Worm (Caenorhabditis elegans) whole organism, young adult: ENCODE results near the gene Y57A10C.8.

Experiments
- B0336.3 ChIP-seq: fragments of 200-800 bp; sonication (Bioruptor generic); IDR thresholded peaks from 2 replicates; pipeline ENCODE4 v1.3.6; 2022; ENCODE audit warnings: missing genetic modification characterization, missing compliant biosample characterization
- C17E4.6 ChIP-seq: fragments of 200-800 bp; sonication (Bioruptor generic); IDR thresholded peaks from 2 replicates; pipeline ENCODE4 v1.3.6; 2022; ENCODE audit warnings: missing genetic modification reagents, missing genetic modification characterization, missing compliant biosample characterization
- D2030.7 ChIP-seq: fragments of 200-800 bp; sonication (Bioruptor generic); IDR thresholded peaks from 2 replicates; pipeline ENCODE4 v1.3.6; 2022; ENCODE audit warnings: missing genetic modification reagents, missing genetic modification characterization, missing compliant biosample characterization
- F22D6.2 ChIP-seq: sonication (generic microtip); optimal IDR thresholded peaks from 2 replicates; lab custom pipeline; 2016; ENCODE audit warnings: mild to moderate bottlenecking, missing genetic modification characterization, missing compliant biosample characterization
- F37B4.10 ChIP-seq: fragments of 200-800 bp; sonication (Bioruptor generic); IDR thresholded peaks from 2 replicates; pipeline ENCODE4 v1.3.6; 2022; ENCODE audit warnings: missing genetic modification characterization, missing compliant biosample characterization
- K12H6.12 ChIP-seq: fragments of 200-800 bp; sonication (Bioruptor generic); optimal IDR thresholded peaks from 2 replicates; lab custom pipeline; 2018; ENCODE audit warnings: mild to moderate bottlenecking, missing genetic modification characterization, missing compliant biosample characterization
- T07F8.4 ChIP-seq: sonication (generic microtip); optimal IDR thresholded peaks from 2 replicates; lab custom pipeline; 2016; ENCODE audit warnings: mild to moderate bottlenecking, missing genetic modification characterization, moderate library complexity, missing compliant biosample characterization
- Y53G8AR.9 ChIP-seq: fragments of 200-800 bp; sonication (Bioruptor generic); conservative IDR thresholded peaks from 2 replicates; pipeline ENCODE4 v1.3.6; 2022; ENCODE audit warnings: missing genetic modification reagents, missing genetic modification characterization, missing compliant biosample characterization
- Y67H2A.10 ChIP-seq: fragments of 200-800 bp; sonication (Bioruptor generic); conservative IDR thresholded peaks from 2 replicates; pipeline ENCODE4 v1.3.6; 2022; ENCODE audit warnings: missing genetic modification reagents, missing genetic modification characterization, missing compliant biosample characterization
- ZK185.1 ChIP-seq: sonication (generic microtip); optimal IDR thresholded peaks from 2 replicates; lab custom pipeline; 2016; ENCODE audit warnings: mild to moderate bottlenecking, missing genetic modification characterization, missing compliant biosample characterization; ENCODE audit not compliant: poor library complexity, severe bottlenecking
- atf-7 ChIP-seq: sonication (generic microtip); optimal IDR thresholded peaks from 2 replicates; lab custom pipeline; 2017; ENCODE audit warnings: mild to moderate bottlenecking, missing genetic modification characterization, missing compliant biosample characterization
- attf-3 ChIP-seq: fragments of 200-800 bp; sonication (Bioruptor generic); conservative IDR thresholded peaks from 2 replicates; pipeline ENCODE4 v1.3.6; 2022; ENCODE audit warnings: missing genetic modification reagents, missing genetic modification characterization, missing compliant biosample characterization
- bed-2 ChIP-seq: fragments of 200-800 bp; sonication (Bioruptor generic); IDR thresholded peaks from 2 replicates; pipeline ENCODE4 v1.3.6; 2022; ENCODE audit warnings: missing genetic modification reagents, missing genetic modification characterization, missing compliant biosample characterization
- cebp-1 ChIP-seq, 2 experiments: fragments of 200-800 bp in 1 of 2; sonication (Bioruptor generic) in 1 of 2; sonication (generic microtip) in 1 of 2; IDR thresholded peaks in 1 of 2; optimal IDR thresholded peaks in 1 of 2; 2 replicates each; pipeline versions ENCODE4 v1.3.6 to Lab custom; 2017 to 2022; ENCODE audit warnings: missing compliant biosample characterization in 2 of 2, missing genetic modification characterization in 2 of 2, mild to moderate bottlenecking in 1 of 2, missing genetic modification reagents in 1 of 2, moderate library complexity in 1 of 2
- ceh-27 ChIP-seq: fragments of 200-800 bp; sonication (Bioruptor generic); optimal IDR thresholded peaks from 2 replicates; lab custom pipeline; 2018; ENCODE audit warnings: mild to moderate bottlenecking, missing genetic modification characterization, moderate library complexity, missing compliant biosample characterization
- ceh-40 ChIP-seq: fragments of 200-800 bp; sonication (Bioruptor generic); IDR thresholded peaks from 2 replicates; pipeline ENCODE4 v1.3.6; 2022; ENCODE audit warnings: missing genetic modification characterization, missing compliant biosample characterization
- ceh-79 ChIP-seq: sonication (generic microtip); optimal IDR thresholded peaks from 2 replicates; lab custom pipeline; 2017; ENCODE audit warnings: mild to moderate bottlenecking, missing genetic modification characterization, missing compliant biosample characterization
- dpl-1 ChIP-seq: fragments of 150-350 bp; optimal IDR thresholded peaks from 2 replicates; lab custom pipeline; 2014; ENCODE audit warnings: missing biosample characterization, missing genetic modification reagents, missing genetic modification characterization
- egrh-3 ChIP-seq: fragments of 200-800 bp; sonication (Bioruptor generic); IDR thresholded peaks from 2 replicates; pipeline ENCODE4 v1.3.6; 2022; ENCODE audit warnings: missing genetic modification reagents, missing genetic modification characterization, missing compliant biosample characterization
- fkh-3 ChIP-seq: sonication (generic microtip); optimal IDR thresholded peaks from 2 replicates; lab custom pipeline; 2016; ENCODE audit warnings: mild to moderate bottlenecking, missing genetic modification characterization, missing compliant biosample characterization
- hlh-26 ChIP-seq: fragments of 200-800 bp; sonication (Bioruptor generic); conservative IDR thresholded peaks from 2 replicates; pipeline ENCODE4 v1.3.6; 2022; ENCODE audit warnings: missing genetic modification reagents, missing genetic modification characterization, missing compliant biosample characterization
- hmg-20 ChIP-seq: fragments of 200-800 bp; sonication (Bioruptor generic); IDR thresholded peaks from 2 replicates; pipeline ENCODE4 v1.3.6; 2022; ENCODE audit warnings: missing genetic modification reagents, missing genetic modification characterization, missing compliant biosample characterization
- hrde-1 ChIP-seq: sonication (generic microtip); optimal IDR thresholded peaks from 2 replicates; lab custom pipeline; 2016; ENCODE audit warnings: missing genetic modification characterization, mild to moderate bottlenecking, missing compliant biosample characterization, moderate library complexity, missing genotype, missing genetic modification reagents, borderline replicate concordance
- lin-26 ChIP-seq: fragments of 200-800 bp; sonication (Bioruptor generic); IDR thresholded peaks from 2 replicates; pipeline ENCODE4 v1.3.6; 2022; ENCODE audit warnings: missing genetic modification reagents, missing genetic modification characterization, missing compliant biosample characterization
- lin-54 ChIP-seq: fragments of 200-800 bp; sonication (Bioruptor generic); optimal IDR thresholded peaks from 2 replicates; lab custom pipeline; 2018; ENCODE audit warnings: mild to moderate bottlenecking, missing genetic modification characterization, missing compliant biosample characterization
- lir-1 ChIP-seq: fragments of 200-800 bp; sonication (Bioruptor generic); conservative IDR thresholded peaks from 2 replicates; pipeline ENCODE4 v1.3.6; 2022; ENCODE audit warnings: missing genetic modification reagents, missing genetic modification characterization, missing compliant biosample characterization
- lsl-1 ChIP-seq: fragments of 200-800 bp; sonication (Bioruptor generic); optimal IDR thresholded peaks from 2 replicates; lab custom pipeline; 2018; ENCODE audit warnings: mild to moderate bottlenecking, missing genetic modification characterization, moderate library complexity, missing compliant biosample characterization
- lsy-27 ChIP-seq: sonication (generic microtip); optimal IDR thresholded peaks from 2 replicates; lab custom pipeline; 2017; ENCODE audit warnings: missing genetic modification characterization, mild to moderate bottlenecking, missing compliant biosample characterization, antibody characterized with exemption, missing genotype, borderline replicate concordance; ENCODE audit not compliant: insufficient read depth
- madf-10 ChIP-seq: sonication (generic microtip); optimal IDR thresholded peaks from 2 replicates; lab custom pipeline; 2016; ENCODE audit warnings: mild to moderate bottlenecking, missing genetic modification characterization, missing compliant biosample characterization
- madf-3 ChIP-seq: fragments of 200-800 bp; sonication (Bioruptor generic); IDR thresholded peaks from 2 replicates; pipeline ENCODE4 v1.3.6; 2022; ENCODE audit warnings: missing genetic modification reagents, missing genetic modification characterization, missing compliant biosample characterization
- mcd-1 ChIP-seq: fragments of 200-800 bp; sonication (Bioruptor generic); IDR thresholded peaks from 2 replicates; pipeline ENCODE4 v1.3.6; 2022; ENCODE audit warnings: missing genetic modification reagents, missing genetic modification characterization, missing compliant biosample characterization
- nfya-1 ChIP-seq: sonication (generic microtip); optimal IDR thresholded peaks from 2 replicates; lab custom pipeline; 2017; ENCODE audit warnings: antibody characterized with exemption, missing compliant biosample characterization, missing genetic modification characterization, borderline replicate concordance; ENCODE audit not compliant: insufficient read depth
- nfyb-1 ChIP-seq: fragments of 200-800 bp; sonication (Bioruptor generic); IDR thresholded peaks from 2 replicates; pipeline ENCODE4 v1.3.6; 2022; ENCODE audit warnings: missing genetic modification reagents, missing genetic modification characterization, missing compliant biosample characterization
- nhr-80 ChIP-seq: sonication (generic microtip); optimal IDR thresholded peaks from 2 replicates; lab custom pipeline; 2016; ENCODE audit warnings: missing genetic modification characterization, missing compliant biosample characterization
- nhr-90 ChIP-seq: sonication (generic microtip); optimal IDR thresholded peaks from 2 replicates; lab custom pipeline; 2016; ENCODE audit warnings: missing genotype, mild to moderate bottlenecking, missing genetic modification characterization, missing compliant biosample characterization
- pbrm-1 ChIP-seq: fragments of 200-800 bp; sonication (Bioruptor generic); IDR thresholded peaks from 2 replicates; pipeline ENCODE4 v1.3.6; 2022; ENCODE audit warnings: missing genetic modification reagents, missing genetic modification characterization, missing compliant biosample characterization
- pha-4 ChIP-seq: fragments of 150-350 bp; sonication (generic microtip); optimal IDR thresholded peaks from 2 replicates; lab custom pipeline; 2014; ENCODE audit warnings: missing biosample characterization, missing genetic modification reagents, missing genetic modification characterization
- sdz-38 ChIP-seq: sonication (generic microtip); optimal IDR thresholded peaks from 2 replicates; lab custom pipeline; 2016; ENCODE audit warnings: missing genotype, missing genetic modification characterization, missing compliant biosample characterization
- snpc-4 ChIP-seq, 5 experiments: fragments of 150-350 bp in 1 of 5; sonication (generic microtip) in 4 of 5; optimal IDR thresholded peaks; 2 replicates each; lab custom pipeline; 2014 to 2018; ENCODE audit warnings: missing genetic modification characterization in 5 of 5, missing biosample characterization in 3 of 5, antibody characterized with exemption in 2 of 5, mild to moderate bottlenecking in 2 of 5, missing compliant biosample characterization in 2 of 5, missing genotype in 2 of 5, moderate library complexity in 2 of 5, missing genetic modification reagents in 1 of 5
- tbp1 ChIP-seq: fragments of 200-800 bp; sonication (Bioruptor generic); optimal IDR thresholded peaks from 2 replicates; lab custom pipeline; 2018; ENCODE audit warnings: mild to moderate bottlenecking, missing genetic modification characterization, missing compliant biosample characterization
- unc-62 ChIP-seq: fragments of 150-350 bp; optimal IDR thresholded peaks from 2 replicates; lab custom pipeline; 2014; ENCODE audit warnings: missing biosample characterization, missing genetic modification reagents, missing genetic modification characterization
- zfh-2 ChIP-seq: fragments of 200-800 bp; sonication (Bioruptor generic); conservative IDR thresholded peaks from 2 replicates; pipeline ENCODE4 v1.3.6; 2022; ENCODE audit warnings: missing genetic modification reagents, missing genetic modification characterization, missing compliant biosample characterization
- zim-3 ChIP-seq: sonication (generic microtip); optimal IDR thresholded peaks from 2 replicates; lab custom pipeline; 2017; ENCODE audit warnings: mild to moderate bottlenecking, missing genetic modification characterization, moderate library complexity, missing compliant biosample characterization
- ztf-18 ChIP-seq: sonication (generic microtip); optimal IDR thresholded peaks from 2 replicates; lab custom pipeline; 2016; ENCODE audit warnings: missing genotype, mild to moderate bottlenecking, missing genetic modification characterization, missing compliant biosample characterization
- ztf-22 ChIP-seq: fragments of 200-800 bp; sonication (Bioruptor generic); optimal IDR thresholded peaks from 2 replicates; lab custom pipeline; 2018; ENCODE audit warnings: mild to moderate bottlenecking, missing genetic modification characterization, moderate library complexity, missing compliant biosample characterization
- ztf-3 ChIP-seq: fragments of 200-800 bp; sonication (Bioruptor generic); optimal IDR thresholded peaks from 2 replicates; lab custom pipeline; 2018; ENCODE audit warnings: mild to moderate bottlenecking, missing genetic modification characterization, missing compliant biosample characterization
- ztf-6 ChIP-seq: fragments of 200-800 bp; sonication (Bioruptor generic); IDR thresholded peaks from 2 replicates; pipeline ENCODE4 v1.3.6; 2022; ENCODE audit warnings: missing genetic modification reagents, missing genetic modification characterization, missing compliant biosample characterization

Y57A10C.8 gene

DNA sequence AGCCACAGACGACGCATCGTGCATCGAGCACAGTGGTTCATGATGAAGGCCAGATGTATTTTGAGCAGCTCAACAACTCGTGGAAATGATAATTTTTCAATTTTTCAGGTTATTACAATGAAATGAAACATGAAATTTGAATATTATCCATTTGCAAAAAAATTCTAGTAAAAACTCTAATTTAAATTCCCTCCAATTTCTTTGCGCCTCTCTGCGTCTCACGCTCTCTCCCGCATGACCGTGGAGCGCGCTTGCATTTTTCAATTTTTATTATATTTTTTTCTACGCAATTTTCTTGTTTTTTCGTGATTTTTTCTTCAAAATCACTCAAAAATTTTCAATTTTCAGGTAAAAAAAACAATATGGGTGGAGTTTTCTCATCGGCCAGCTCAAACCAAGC is 29.8 kb upstream of the Y57A10C.8 start, which contains the start of gene tag-281 (continued):
- TF ChIP-seq sdz-38 (tag; lab: Kevin White, UChicago) (no peak), F37B4.10 (GFP tag; lab: Robert Waterston, UW) (no peak), F22D6.2 (tag; lab: Kevin White, UChicago) (no peak), zfh-2 (no peak), T07F8.4 (tag; lab: Kevin White, UChicago) (no peak), tbp1 (GFP tag; lab: Kevin White, UChicago) (peak; percentile 56), dpl-1 (GFP tag; lab: Kevin White, UChicago) (peak; percentile 89), cebp-1 (GFP tag; IDR thresholded peaks at IDR 0.05; lab: Robert Waterston, UW) (no peak), cebp-1 (tag; optimal IDR thresholded peaks at IDR 0.05; lab: Kevin White, UChicago) (no peak), attf-3 (GFP tag; lab: Robert Waterston, UW) (peak; percentile 38; the same call in 1 of the 2 replicates), lin-54 (GFP tag; lab: Kevin White, UChicago) (peak; percentile 97), ZK185.1 (tag; lab: Kevin White, UChicago) (no peak), lsl-1 (GFP tag; lab: Kevin White, UChicago) (peak; percentile 66), ceh-79 (tag; lab: Kevin White, UChicago) (no peak), pbrm-1 (peak; percentile 66; the same call in 1 of the 2 replicates), lin-26 (GFP tag; lab: Robert Waterston, UW) (no peak), ztf-3 (GFP tag; lab: Kevin White, UChicago) (no peak), Y53G8AR.9 (GFP tag; lab: Robert Waterston, UW) (peak; percentile 50; the same call in 1 of the 2 replicates), ceh-40 (GFP tag; lab: Robert Waterston, UW) (no peak), ceh-27 (GFP tag; lab: Kevin White, UChicago) (no peak), nhr-80 (tag; lab: Kevin White, UChicago) (no peak), mcd-1 (GFP tag; lab: Robert Waterston, UW) (peak; percentile 98), egrh-3 (GFP tag; lab: Robert Waterston, UW) (no peak), fkh-3 (tag; lab: Kevin White, UChicago) (no peak), nfya-1 (tag; lab: Kevin White, UChicago) (no peak), ztf-22 (GFP tag; lab: Kevin White, UChicago) (no peak), B0336.3 (no peak), C17E4.6 (GFP tag; lab: Robert Waterston, UW) (no peak), hrde-1 (tag; lab: Kevin White, UChicago) (no peak), bed-2 (GFP tag; lab: Robert Waterston, UW) (no peak), Y67H2A.10 (no peak), unc-62 (GFP tag; lab: Kevin White, UChicago) (no peak), nhr-90 (tag; lab: Kevin White, UChicago) (no peak), zim-3 (tag; lab: Kevin White, UChicago) (no peak), lsy-27 (tag; lab: Kevin White, UChicago) (no peak), nfyb-1 (GFP tag; lab: Robert Waterston, UW) (no peak), atf-7 (tag; lab: Kevin White, UChicago) (no peak), snpc-4 (GFP tag; optimal IDR thresholded peaks at IDR 0.05; lab: Kevin White, UChicago) (no peak), snpc-4 (tag; optimal IDR thresholded peaks at IDR 0.05; lab: Kevin White, UChicago) (peak in 3 of 4 experiments; percentile 1 to 60 (median 33)), madf-10 (tag; lab: Kevin White, UChicago) (no peak), hlh-26 (GFP tag; lab: Robert Waterston, UW) (no peak), madf-3 (GFP tag; lab: Robert Waterston, UW) (no peak), ztf-18 (tag; lab: Kevin White, UChicago) (no peak), K12H6.12 (tag; lab: Kevin White, UChicago) (peak; percentile 9), hmg-20 (GFP tag; lab: Robert Waterston, UW) (no peak), D2030.7 (GFP tag; lab: Robert Waterston, UW) (peak; percentile 28; the same call in 1 of the 2 replicates), lir-1 (0 out of 2 replicates have a peak, but pooled peaks have one; percentile 14), ztf-6 (GFP tag; lab: Robert Waterston, UW) (no peak), pha-4 (tag; lab: Kevin White, UChicago) (peak; percentile 44)
